Worm (Caenorhabditis elegans): ENCODE measurements around the gene srh-11.

DNA sequence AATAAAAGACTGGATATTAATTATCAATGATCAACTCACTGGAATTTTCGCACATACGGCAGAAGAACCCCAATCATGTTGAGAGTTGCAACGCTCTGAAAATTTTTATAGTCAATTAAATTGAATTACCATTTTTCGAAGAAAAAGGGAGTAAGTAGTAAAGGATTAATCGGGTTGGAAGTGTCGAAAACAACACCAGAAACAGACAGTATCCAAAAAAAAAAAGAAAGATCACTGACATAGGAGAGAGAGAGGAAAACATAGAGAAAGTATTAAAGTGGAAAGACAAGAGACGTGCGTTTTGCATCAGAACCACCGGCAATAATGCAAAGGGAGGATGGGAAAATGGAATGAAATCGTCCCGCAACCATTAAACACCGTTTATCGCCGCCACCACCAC lies 16.6 kb downstream of the srh-11 start, which contains the start of gene inx-5:
- no peak for TF ChIP-seq unc-39 (tag; optimal IDR thresholded peaks at IDR 0.05)
- TF ChIP-seq lsy-2 (tag; optimal IDR thresholded peaks at IDR 0.05): no peak
- TF ChIP-seq nhr-2 (tag; optimal IDR thresholded peaks at IDR 0.05): no peak
- no peak for TF ChIP-seq blmp-1 (tag; optimal IDR thresholded peaks at IDR 0.05)
- no peak for TF ChIP-seq nhr-237 (tag; optimal IDR thresholded peaks at IDR 0.05)
- no peak for TF ChIP-seq nhr-76 (tag; optimal IDR thresholded peaks at IDR 0.05)
- no peak for TF ChIP-seq ztf-11 (tag; optimal IDR thresholded peaks at IDR 0.05)
- TF ChIP-seq zip-8 (tag; optimal IDR thresholded peaks at IDR 0.05): no peak
- no peak for TF ChIP-seq snpc-4 (tag; optimal IDR thresholded peaks at IDR 0.05)
- TF ChIP-seq nhr-28 (tag; optimal IDR thresholded peaks at IDR 0.05): no peak
- TF ChIP-seq unc-120 (tag; optimal IDR thresholded peaks at IDR 0.05; ENCODE audit: poor library complexity, severe bottlenecking): no peak
- no peak for TF ChIP-seq elt-1 (tag; optimal IDR thresholded peaks at IDR 0.05; ENCODE audit: borderline replicate concordance, insufficient read depth)
- no peak for TF ChIP-seq nhr-12 (tag; optimal IDR thresholded peaks at IDR 0.05)

Data from whole organism, mixed stage, embryonic.